Worm (Caenorhabditis elegans) whole organism, L1 larva: Measurements from ENCODE around the gene ceh-74.

ENCODE experiments used
- aly-2 ChIP-seq: fragments of 150-350 bp; optimal IDR thresholded peaks from 2 replicates; lab custom pipeline; 2014; ENCODE audit warnings: missing biosample characterization, missing genetic modification characterization
- ceh-8 ChIP-seq: fragments of 200-800 bp; sonication (Bioruptor generic); optimal IDR thresholded peaks from 2 replicates; lab custom pipeline; 2018; ENCODE audit warnings: mild to moderate bottlenecking, missing genetic modification characterization, moderate library complexity, missing compliant biosample characterization
- dpl-1 ChIP-seq, 3 experiments: fragments of 150-350 bp in 2 of 3; sonication (generic microtip) in 1 of 3; optimal IDR thresholded peaks; 2 replicates each; lab custom pipeline; 2014 to 2017; ENCODE audit warnings: missing biosample characterization in 3 of 3, missing genetic modification characterization in 3 of 3, missing genetic modification reagents in 3 of 3
- elt-3 ChIP-seq, 6 experiments: fragments of 150-350 bp in 1 of 6; sonication (generic microtip); optimal IDR thresholded peaks; 2 replicates each; lab custom pipeline; 2017 to 2018; ENCODE audit warnings: missing biosample characterization in 6 of 6, missing genetic modification characterization in 6 of 6, inconsistent platforms in 1 of 6
- fos-1 ChIP-seq: fragments of 150-350 bp; optimal IDR thresholded peaks from 2 replicates; lab custom pipeline; 2014; ENCODE audit warnings: missing biosample characterization, missing genetic modification characterization
- lin-14 ChIP-seq: fragments of 200-800 bp; sonication (Bioruptor generic); optimal IDR thresholded peaks from 2 replicates; lab custom pipeline; 2018; ENCODE audit warnings: mild to moderate bottlenecking, missing genetic modification characterization, moderate library complexity, missing compliant biosample characterization
- lsy-2 ChIP-seq, 2 experiments: fragments of 150-350 bp; optimal IDR thresholded peaks; 2 replicates each; lab custom pipeline; 2014; ENCODE audit warnings: missing biosample characterization in 2 of 2, missing genetic modification characterization in 2 of 2
- nhr-28 ChIP-seq: fragments of 150-350 bp; optimal IDR thresholded peaks from 2 replicates; lab custom pipeline; 2014; ENCODE audit warnings: missing biosample characterization, missing genetic modification characterization
- nhr-77 ChIP-seq: fragments of 150-350 bp; optimal IDR thresholded peaks from 2 replicates; lab custom pipeline; 2014; ENCODE audit warnings: missing biosample characterization, missing genetic modification characterization
- nhr-84 ChIP-seq: sonication (generic microtip); optimal IDR thresholded peaks from 2 replicates; lab custom pipeline; 2017; ENCODE audit warnings: missing biosample characterization, missing genetic modification characterization
- sox-4 ChIP-seq: sonication (generic microtip); optimal IDR thresholded peaks from 2 replicates; lab custom pipeline; 2016; ENCODE audit warnings: missing genetic modification characterization, missing compliant biosample characterization
- tlp-1 ChIP-seq: fragments of 150-350 bp; optimal IDR thresholded peaks from 2 replicates; lab custom pipeline; 2014; ENCODE audit warnings: missing biosample characterization, missing genetic modification characterization
- unc-62 ChIP-seq: fragments of 150-350 bp; optimal IDR thresholded peaks from 2 replicates; lab custom pipeline; 2014; ENCODE audit warnings: missing biosample characterization, missing genetic modification reagents, missing genetic modification characterization
- ztf-11 ChIP-seq, 2 experiments: sonication (generic microtip); optimal IDR thresholded peaks; 2 replicates each; lab custom pipeline; 2016 to 2017; ENCODE audit warnings: missing genetic modification characterization in 2 of 2, missing biosample characterization in 1 of 2, missing compliant biosample characterization in 1 of 2

DNA sequence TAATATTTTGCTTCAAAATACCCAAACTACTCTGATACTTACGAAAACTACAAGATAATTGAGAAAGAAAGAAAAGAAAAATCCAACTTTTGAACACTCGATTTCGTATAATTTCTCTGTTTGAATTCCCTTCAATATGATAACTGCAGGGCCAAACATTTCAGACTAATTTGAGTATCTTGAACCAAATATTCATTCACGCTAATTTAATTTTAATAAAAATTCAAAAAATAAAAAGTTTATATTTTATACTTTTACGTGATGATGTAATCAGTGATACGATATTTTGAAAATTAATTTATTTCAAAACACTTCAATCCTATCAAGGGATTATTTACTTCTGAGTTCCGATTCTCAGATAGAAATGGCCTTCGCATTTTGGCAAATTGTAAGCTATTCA, 2.1 kb downstream of the ceh-74 start, which contains the start of gene ZC376.8:
- TF ChIP-seq lsy-2 (tag; optimal IDR thresholded peaks at IDR 0.05; lab: Kevin White, UChicago) (no peak), ztf-11 (tag; optimal IDR thresholded peaks at IDR 0.05; lab: Kevin White, UChicago) (no peak), aly-2 (tag; lab: Kevin White, UChicago) (no peak), ceh-8 (no peak), nhr-77 (tag; lab: Kevin White, UChicago) (no peak), nhr-28 (tag; lab: Kevin White, UChicago) (no peak), unc-62 (GFP tag; lab: Kevin White, UChicago) (no peak), sox-4 (no peak), lin-14 (GFP tag; lab: Kevin White, UChicago) (no peak), nhr-84 (tag; lab: Kevin White, UChicago) (no peak), fos-1 (no peak), elt-3 (tag; optimal IDR thresholded peaks at IDR 0.05; lab: Kevin White, UChicago) (no peak), dpl-1 (GFP tag; optimal IDR thresholded peaks at IDR 0.05; lab: Kevin White, UChicago) (no peak), tlp-1 (tag; lab: Kevin White, UChicago) (no peak)
